Fruit fly (Drosophila melanogaster) whole organism, prepupa: Measurements from ENCODE around the gene SLC5A11.

Source experiments
- Blimp-1 ChIP-seq: fragments of 200-800 bp; sonication (Bioruptor generic); optimal IDR thresholded peaks from 3 replicates; lab custom pipeline; 2017; ENCODE audit warnings: missing biosample characterization, missing genetic modification characterization, mild to moderate bottlenecking, moderate library complexity, missing genetic modification reagents
- CG10631 ChIP-seq: fragments of 200-800 bp; sonication (Bioruptor generic); optimal IDR thresholded peaks from 2 replicates; lab custom pipeline; 2016; ENCODE audit warnings: missing biosample characterization, missing genetic modification characterization
- CG10669 ChIP-seq: fragments of 200-800 bp; sonication (Bioruptor generic); optimal IDR thresholded peaks from 3 replicates; lab custom pipeline; 2018; ENCODE audit warnings: missing biosample characterization, mild to moderate bottlenecking, missing genetic modification characterization, moderate library complexity
- CG11294 ChIP-seq: fragments of 200-800 bp; sonication (Bioruptor generic); IDR thresholded peaks from 2 replicates; pipeline ENCODE4 v1.3.6; 2022; ENCODE audit warnings: missing biosample characterization, missing genetic modification characterization
- CG11762 ChIP-seq: fragments of 200-800 bp; sonication (Bioruptor generic); optimal IDR thresholded peaks from 3 replicates; lab custom pipeline; 2016; ENCODE audit warnings: missing biosample characterization, missing genetic modification characterization; ENCODE audit not compliant: insufficient read depth
- CG11902 ChIP-seq: fragments of 200-800 bp; sonication (Bioruptor generic); optimal IDR thresholded peaks from 3 replicates; lab custom pipeline; 2016; ENCODE audit warnings: missing biosample characterization, missing genetic modification characterization
- CG15336 ChIP-seq: fragments of 200-800 bp; sonication (Bioruptor generic); IDR thresholded peaks from 2 replicates; pipeline ENCODE4 v1.3.6; 2022; ENCODE audit warnings: missing biosample characterization, missing genetic modification characterization
- CG3032 ChIP-seq: fragments of 200-800 bp; optimal IDR thresholded peaks from 2 replicates; lab custom pipeline; 2019; ENCODE audit warnings: missing biosample characterization, mild to moderate bottlenecking, missing genetic modification characterization, moderate library complexity
- CG32006 ChIP-seq: fragments of 200-800 bp; sonication (Bioruptor generic); optimal IDR thresholded peaks from 3 replicates; lab custom pipeline; 2017; ENCODE audit warnings: missing biosample characterization, mild to moderate bottlenecking, missing genetic modification characterization
- CG34406 ChIP-seq: fragments of 200-800 bp; sonication (Bioruptor generic); optimal IDR thresholded peaks from 3 replicates; lab custom pipeline; 2016; ENCODE audit warnings: missing biosample characterization, missing genetic modification characterization
- CG3919 ChIP-seq: fragments of 200-800 bp; sonication (Bioruptor generic); optimal IDR thresholded peaks from 3 replicates; lab custom pipeline; 2016; ENCODE audit warnings: missing biosample characterization, missing genetic modification characterization
- CG4318 ChIP-seq: fragments of 200-800 bp; sonication (Bioruptor generic); optimal IDR thresholded peaks from 3 replicates; lab custom pipeline; 2017; ENCODE audit warnings: missing biosample characterization, mild to moderate bottlenecking, missing genetic modification characterization
- CG6792 ChIP-seq: fragments of 200-800 bp; sonication (Bioruptor generic); optimal IDR thresholded peaks from 3 replicates; lab custom pipeline; 2016; ENCODE audit warnings: missing biosample characterization, missing genetic modification characterization
- CG6808 ChIP-seq: fragments of 200-800 bp; sonication (Bioruptor generic); optimal IDR thresholded peaks from 3 replicates; lab custom pipeline; 2017; ENCODE audit warnings: missing biosample characterization, missing genetic modification characterization, mild to moderate bottlenecking, moderate library complexity, missing genetic modification reagents
- CG8319 ChIP-seq: fragments of 200-800 bp; sonication (Bioruptor generic); optimal IDR thresholded peaks from 3 replicates; lab custom pipeline; 2016; ENCODE audit warnings: missing biosample characterization, missing genetic modification characterization
- CG8632 ChIP-seq: fragments of 200-800 bp; sonication (Bioruptor generic); optimal IDR thresholded peaks from 3 replicates; lab custom pipeline; 2016; ENCODE audit warnings: missing biosample characterization, missing genetic modification characterization
- Eip75B ChIP-seq: fragments of 200-800 bp; sonication (Bioruptor generic); optimal IDR thresholded peaks from 3 replicates; lab custom pipeline; 2016; ENCODE audit warnings: missing biosample characterization, missing genetic modification characterization
- Eip78C ChIP-seq: fragments of 200-800 bp; sonication (Bioruptor generic); peaks from one replicate; lab custom pipeline; 2016; ENCODE audit warnings: missing biosample characterization, missing genetic modification characterization
- Ets21C ChIP-seq: fragments of 200-800 bp; sonication (Bioruptor generic); optimal IDR thresholded peaks from 3 replicates; lab custom pipeline; 2016; ENCODE audit warnings: missing biosample characterization, missing genetic modification characterization
- Ets96B ChIP-seq: fragments of 200-800 bp; optimal IDR thresholded peaks from 2 replicates; lab custom pipeline; 2019; ENCODE audit warnings: missing biosample characterization, mild to moderate bottlenecking, missing genetic modification characterization, moderate library complexity
- Gug ChIP-seq: fragments of 200-800 bp; sonication (Bioruptor generic); IDR thresholded peaks from 2 replicates; pipeline ENCODE4 v1.3.6; 2022; ENCODE audit warnings: missing biosample characterization, missing genetic modification characterization
- Hr4 ChIP-seq: fragments of 200-800 bp; sonication (Bioruptor generic); optimal IDR thresholded peaks from 3 replicates; lab custom pipeline; 2016; ENCODE audit warnings: missing biosample characterization, missing genetic modification characterization
- Lpt ChIP-seq: fragments of 200-800 bp; sonication (Bioruptor generic); optimal IDR thresholded peaks from 3 replicates; lab custom pipeline; 2016; ENCODE audit warnings: missing biosample characterization, missing genetic modification characterization
- Met ChIP-seq: fragments of 200-800 bp; sonication (Bioruptor generic); optimal IDR thresholded peaks from 3 replicates; lab custom pipeline; 2016; ENCODE audit warnings: missing biosample characterization, missing genetic modification characterization
- OdsH ChIP-seq: fragments of 200-800 bp; sonication (Bioruptor generic); optimal IDR thresholded peaks from 3 replicates; lab custom pipeline; 2016; ENCODE audit warnings: missing biosample characterization, missing genetic modification characterization
- Sox14 ChIP-seq: fragments of 200-800 bp; sonication (Bioruptor generic); optimal IDR thresholded peaks from 3 replicates; lab custom pipeline; 2016; ENCODE audit warnings: missing biosample characterization, missing genetic modification characterization
- Sox15 ChIP-seq: fragments of 200-800 bp; sonication (Bioruptor generic); optimal IDR thresholded peaks from 3 replicates; lab custom pipeline; 2016; ENCODE audit warnings: missing biosample characterization, missing genetic modification characterization
- achi ChIP-seq: fragments of 200-800 bp; sonication (Bioruptor generic); optimal IDR thresholded peaks from 3 replicates; lab custom pipeline; 2016; ENCODE audit warnings: missing biosample characterization, missing genetic modification characterization
- acj6 ChIP-seq: fragments of 200-800 bp; sonication (Bioruptor generic); optimal IDR thresholded peaks from 3 replicates; lab custom pipeline; 2016; ENCODE audit warnings: missing biosample characterization, missing genetic modification characterization
- cyc ChIP-seq: fragments of 200-800 bp; sonication (Bioruptor generic); optimal IDR thresholded peaks from 3 replicates; lab custom pipeline; 2016; ENCODE audit warnings: missing biosample characterization, missing genetic modification characterization
- dac ChIP-seq: fragments of 200-800 bp; sonication (Bioruptor generic); optimal IDR thresholded peaks from 2 replicates; lab custom pipeline; 2017; ENCODE audit warnings: missing biosample characterization, mild to moderate bottlenecking, missing genetic modification characterization
- eg ChIP-seq: fragments of 200-800 bp; sonication (Bioruptor generic); IDR thresholded peaks from 3 replicates; pipeline ENCODE4 v1.3.6; 2022; ENCODE audit warnings: missing biosample characterization, missing genetic modification characterization
- esn ChIP-seq: fragments of 200-800 bp; sonication (Bioruptor generic); optimal IDR thresholded peaks from 2 replicates; lab custom pipeline; 2016; ENCODE audit warnings: missing biosample characterization, mild to moderate bottlenecking, missing genetic modification characterization, moderate library complexity
- fd59A ChIP-seq: fragments of 200-800 bp; sonication (Bioruptor generic); optimal IDR thresholded peaks from 2 replicates; lab custom pipeline; 2017; ENCODE audit warnings: missing biosample characterization, mild to moderate bottlenecking, missing genetic modification characterization, missing genetic modification reagents
- fkh ChIP-seq: fragments of 200-800 bp; sonication (Bioruptor generic); optimal IDR thresholded peaks from 3 replicates; lab custom pipeline; 2017; ENCODE audit warnings: missing biosample characterization, mild to moderate bottlenecking, missing genetic modification characterization, moderate library complexity
- lz ChIP-seq: fragments of 200-800 bp; sonication (Bioruptor generic); optimal IDR thresholded peaks from 3 replicates; lab custom pipeline; 2016; ENCODE audit warnings: missing biosample characterization, missing genetic modification characterization
- net ChIP-seq: fragments of 200-800 bp; sonication (Bioruptor generic); optimal IDR thresholded peaks from 3 replicates; lab custom pipeline; 2016; ENCODE audit warnings: missing biosample characterization, missing genetic modification characterization
- pdm3 ChIP-seq: fragments of 200-800 bp; sonication (Bioruptor generic); optimal IDR thresholded peaks from 3 replicates; lab custom pipeline; 2016; ENCODE audit warnings: missing biosample characterization, missing genetic modification characterization
- salr ChIP-seq, 2 experiments: fragments of 200-800 bp; sonication (Bioruptor generic); optimal IDR thresholded peaks; 3 replicates each; lab custom pipeline; 2016 to 2018; ENCODE audit warnings: missing biosample characterization in 2 of 2, missing genetic modification characterization in 2 of 2, mild to moderate bottlenecking in 1 of 2
- ss ChIP-seq, 2 experiments: fragments of 200-800 bp; sonication (Bioruptor generic); optimal IDR thresholded peaks; 2 replicates in 1 of 2; 3 replicates in 1 of 2; lab custom pipeline; 2017 to 2018; ENCODE audit warnings: mild to moderate bottlenecking in 2 of 2, missing biosample characterization in 2 of 2, missing genetic modification characterization in 2 of 2, moderate library complexity in 1 of 2
- topi ChIP-seq: fragments of 200-800 bp; sonication (Bioruptor generic); optimal IDR thresholded peaks from 3 replicates; lab custom pipeline; 2016; ENCODE audit warnings: missing biosample characterization, missing genetic modification characterization
- vri ChIP-seq: fragments of 200-800 bp; sonication (Bioruptor generic); optimal IDR thresholded peaks from 3 replicates; lab custom pipeline; 2016; ENCODE audit warnings: missing biosample characterization, mild to moderate bottlenecking, missing genetic modification characterization

Gene SLC5A11

DNA sequence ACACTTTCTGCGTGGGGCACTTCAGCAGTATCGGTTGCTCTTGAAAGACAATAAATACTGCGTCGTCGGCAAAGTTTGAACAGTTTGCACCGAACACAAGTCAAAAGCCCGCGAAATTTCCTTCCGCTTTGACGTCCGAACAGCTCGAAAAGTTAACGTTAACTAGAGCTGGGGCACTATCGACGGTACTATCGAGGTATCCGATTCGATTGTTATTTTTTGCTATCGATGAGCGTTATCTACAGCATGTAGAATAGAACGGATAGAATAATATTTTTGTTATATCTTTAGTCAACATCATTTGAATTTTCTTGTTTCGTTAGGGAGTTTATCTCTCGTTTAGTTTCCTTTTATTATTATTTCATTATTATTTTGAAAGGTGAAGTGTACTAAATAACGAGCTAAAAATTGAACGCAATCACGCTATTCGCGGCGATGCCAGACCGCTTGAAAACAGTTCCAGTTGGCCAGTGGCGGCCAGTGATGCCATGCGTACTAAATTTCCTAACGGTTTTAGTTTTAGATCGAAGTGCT lies 34.8 kb upstream of the SLC5A11 start, which contains the start of gene Pvr:
TSS of gene Pvr (minus strand) at position 167 of the 534 bp plus-strand sequence.
- TF ChIP-seq Lpt (GFP tag; lab: Kevin White, UChicago) (no peak), CG6808 (GFP tag; lab: Kevin White, UChicago) (peak; percentile 99), CG15336 (GFP tag; lab: Robert Waterston, UW) (no peak), CG8319 (GFP tag; lab: Kevin White, UChicago) (no peak), topi (GFP tag; lab: Kevin White, UChicago) (peak; percentile 20), Hr4 (GFP tag; lab: Kevin White, UChicago) (peak; percentile 8), Eip78C (GFP tag; lab: Kevin White, UChicago) (peak; percentile 67), achi (GFP tag; lab: Kevin White, UChicago) (peak; percentile 14), Ets21C (GFP tag; lab: Kevin White, UChicago) (no peak), Blimp-1 (GFP tag; lab: Kevin White, UChicago) (no peak), CG3919 (GFP tag; lab: Kevin White, UChicago) (no peak), CG3032 (tag; lab: Kevin White, UChicago) (no peak)
- TF ChIP-seq, all 60 proteins: peak for 5

DNA sequence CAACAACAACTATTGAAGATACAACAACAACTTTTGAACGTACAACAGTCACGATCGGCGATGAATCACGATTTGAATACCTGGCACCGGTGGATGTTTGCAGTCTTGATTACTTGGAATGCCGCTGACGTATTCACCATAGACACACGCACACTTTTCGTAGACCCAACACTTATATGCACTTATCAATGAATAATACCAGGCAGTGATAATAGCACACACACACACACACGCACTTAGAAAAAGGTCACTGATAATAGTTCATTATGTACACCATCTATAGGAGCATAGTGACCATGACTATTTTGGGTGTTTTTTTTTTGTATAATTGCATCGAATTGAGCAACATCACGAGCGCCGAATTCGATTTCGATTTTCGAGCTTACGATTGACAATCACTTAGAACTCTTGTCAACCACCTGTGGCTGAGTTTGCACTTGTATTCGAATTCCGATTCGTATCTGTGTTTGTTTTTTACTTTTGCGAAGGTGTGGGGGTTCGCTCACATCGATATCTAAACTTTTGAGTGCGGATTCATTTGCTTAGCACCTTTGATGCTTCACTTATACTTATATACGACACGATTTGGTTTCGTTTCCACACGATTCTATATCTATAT lies 34.2 kb upstream of the SLC5A11 start:
- TF ChIP-seq Sox15 (GFP tag; lab: Kevin White, UChicago), result no peak
- peak; percentile 80 for TF ChIP-seq fkh (GFP tag; lab: Kevin White, UChicago)

DNA sequence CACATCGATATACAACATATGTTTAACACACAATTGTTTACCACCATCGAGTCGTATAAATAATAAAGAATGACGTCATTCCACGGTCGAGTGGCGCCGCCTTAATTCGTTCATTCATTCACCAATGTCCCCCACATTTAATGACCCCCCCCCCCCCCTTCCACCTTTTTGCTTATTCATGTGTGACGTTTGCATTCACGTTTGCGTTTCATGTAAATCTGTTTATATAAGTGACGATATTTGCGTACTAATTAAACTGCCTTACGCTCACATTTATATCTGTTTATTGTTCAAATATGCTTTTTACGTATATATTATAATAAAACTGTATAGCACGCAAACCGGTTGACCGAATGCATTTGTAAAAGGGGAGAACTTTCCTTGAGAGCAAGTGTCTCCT lies 28.6 kb upstream of the SLC5A11 start:
- TF ChIP-seq CG10631 (GFP tag; lab: Kevin White, UChicago) (peak; percentile 2), Eip78C (GFP tag; lab: Kevin White, UChicago) (peak; percentile 28), CG10669 (GFP tag; lab: Kevin White, UChicago) (no peak), Met (GFP tag; lab: Kevin White, UChicago) (peak; percentile 31), salr (GFP tag; optimal IDR thresholded peaks at IDR 0.05; lab: Kevin White, UChicago) (no peak), fkh (GFP tag; lab: Kevin White, UChicago) (peak; percentile 35), Blimp-1 (GFP tag; lab: Kevin White, UChicago) (peak; percentile 39), esn (GFP tag; lab: Kevin White, UChicago) (peak; percentile 18), vri (peak; percentile 16), Lpt (GFP tag; lab: Kevin White, UChicago) (no peak), CG6792 (peak; percentile 41), eg (GFP tag; lab: Robert Waterston, UW) (no peak), CG34406 (peak; percentile 26), ss (GFP tag; optimal IDR thresholded peaks at IDR 0.05; lab: Kevin White, UChicago) (peak; percentile 3 to 45), CG8632 (GFP tag; lab: Kevin White, UChicago) (peak; percentile 25)

DNA sequence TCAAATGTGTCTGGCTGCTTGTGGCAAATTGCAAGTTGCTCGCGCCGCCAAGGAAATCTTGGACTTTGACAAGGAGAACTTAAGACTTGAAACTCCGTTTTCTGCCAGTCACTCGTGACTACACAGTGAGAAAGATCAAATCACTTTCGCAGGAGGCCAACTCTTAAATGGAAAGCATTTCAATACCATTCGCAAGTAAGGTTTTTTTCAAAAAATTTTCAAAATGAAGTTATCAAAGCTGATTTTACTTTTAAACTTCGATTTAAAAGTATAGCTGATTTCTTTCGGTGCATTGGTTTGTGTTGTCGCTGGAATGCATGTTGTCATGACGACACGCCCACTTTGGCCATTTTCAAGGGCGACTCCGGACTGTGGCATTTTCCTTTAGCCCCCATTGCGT lies 27.5 kb upstream of the SLC5A11 start:
- TF ChIP-seq CG4318, result peak; percentile 57
- peak; percentile 72 for TF ChIP-seq CG34406
- peak; percentile 76 for TF ChIP-seq CG32006
- TF ChIP-seq acj6 (GFP tag; lab: Kevin White, UChicago), result peak; percentile 77
- peak; percentile 49 for TF ChIP-seq cyc (GFP tag; lab: Kevin White, UChicago)
- peak; percentile 70 for TF ChIP-seq CG8319 (GFP tag; lab: Kevin White, UChicago)
- TF ChIP-seq fd59A (GFP tag; lab: Kevin White, UChicago), result peak; percentile 86
- TF ChIP-seq CG11762 (GFP tag; lab: Kevin White, UChicago), result peak; percentile 81
- peak; percentile 46 for TF ChIP-seq Ets21C (GFP tag; lab: Kevin White, UChicago)
- peak; percentile 91 for TF ChIP-seq CG3032 (tag; lab: Kevin White, UChicago)
- TF ChIP-seq lz (GFP tag; lab: Kevin White, UChicago), result peak; percentile 62
- TF ChIP-seq net (GFP tag; lab: Kevin White, UChicago), result peak; percentile 77
- peak; percentile 45 for TF ChIP-seq CG11902 (GFP tag; lab: Kevin White, UChicago)
- TF ChIP-seq salr (GFP tag; optimal IDR thresholded peaks at IDR 0.05; lab: Kevin White, UChicago), result peak; percentile 78 to 86
- TF ChIP-seq ss (GFP tag; optimal IDR thresholded peaks at IDR 0.05; lab: Kevin White, UChicago), result peak; percentile 89 to 91
- TF ChIP-seq Eip75B, result peak; percentile 82
- peak; percentile 82 for TF ChIP-seq Sox14 (GFP tag; lab: Kevin White, UChicago)
- TF ChIP-seq dac (GFP tag; lab: Kevin White, UChicago), result peak; percentile 15
- peak; percentile 82 for TF ChIP-seq OdsH (GFP tag; lab: Kevin White, UChicago)
- TF ChIP-seq pdm3 (GFP tag; lab: Kevin White, UChicago), result peak; percentile 77
- peak; percentile 73 for TF ChIP-seq Gug (GFP tag; lab: Robert Waterston, UW)
- no peak for TF ChIP-seq Blimp-1 (GFP tag; lab: Kevin White, UChicago)
- TF ChIP-seq achi (GFP tag; lab: Kevin White, UChicago), result peak; percentile 83
- peak; percentile 85 for TF ChIP-seq Ets96B
- TF ChIP-seq esn (GFP tag; lab: Kevin White, UChicago), result peak; percentile 54
- peak; percentile 69; the same call in 1 of the 2 replicates for TF ChIP-seq CG11294 (GFP tag; lab: Robert Waterston, UW)
